Fruit fly (Drosophila melanogaster) whole organism, embryonic: ENCODE results near the gene CG34034.
A peak's percentile ranks its signal among the peaks of the same experiment; 100 is the strongest.

Experiments used
- Ada2b ChIP-seq: fragments of 200-800 bp; sonication (Bioruptor generic); IDR thresholded peaks from 2 replicates; pipeline ENCODE4 v1.3.6; 2022; ENCODE audit warnings: missing biosample characterization, missing genetic modification characterization
- Aef1 ChIP-seq: fragments of 200-800 bp; sonication (Bioruptor generic); IDR thresholded peaks from 3 replicates; pipeline ENCODE4 v1.3.6; 2022; ENCODE audit warnings: missing biosample characterization, missing genetic modification characterization
- Asciz ChIP-seq: fragments of 200-800 bp; sonication (Bioruptor generic); optimal IDR thresholded peaks from 2 replicates; lab custom pipeline; 2017; ENCODE audit warnings: missing biosample characterization, mild to moderate bottlenecking, missing genetic modification characterization, missing genetic modification reagents
- B-H1 ChIP-seq: fragments of 200-800 bp; sonication (Bioruptor generic); IDR thresholded peaks from 3 replicates; pipeline ENCODE4 v1.3.6; 2022; ENCODE audit warnings: missing biosample characterization, missing genetic modification characterization
- CG10565 ChIP-seq: fragments of 200-800 bp; sonication (Bioruptor generic); optimal IDR thresholded peaks from 3 replicates; lab custom pipeline; 2016; ENCODE audit warnings: missing biosample characterization, mild to moderate bottlenecking, missing genetic modification characterization
- CG11504 ChIP-seq: fragments of 200-800 bp; sonication (Bioruptor generic); optimal IDR thresholded peaks from 3 replicates; lab custom pipeline; 2019; ENCODE audit warnings: missing biosample characterization, mild to moderate bottlenecking, missing genetic modification characterization, moderate library complexity
- CG12155 ChIP-seq: fragments of 200-800 bp; sonication (Bioruptor generic); optimal IDR thresholded peaks from 3 replicates; lab custom pipeline; 2016; ENCODE audit warnings: missing biosample characterization, missing genetic modification characterization
- CG14050 ChIP-seq: fragments of 200-800 bp; sonication (Bioruptor generic); IDR thresholded peaks from 3 replicates; pipeline ENCODE4 v1.3.6; 2022; ENCODE audit warnings: missing biosample characterization, missing genetic modification characterization
- CG14667 ChIP-seq: fragments of 200-800 bp; sonication (Bioruptor generic); IDR thresholded peaks from 2 replicates; pipeline ENCODE4 v1.3.6; 2022; ENCODE audit warnings: missing biosample characterization, missing genetic modification characterization
- CG15011 ChIP-seq: fragments of 200-800 bp; sonication (Bioruptor generic); optimal IDR thresholded peaks from 3 replicates; lab custom pipeline; 2018; ENCODE audit warnings: missing biosample characterization, mild to moderate bottlenecking, missing genetic modification characterization
- CG15269 ChIP-seq: fragments of 200-800 bp; sonication (Bioruptor generic); optimal IDR thresholded peaks from 2 replicates; lab custom pipeline; 2018; ENCODE audit warnings: missing biosample characterization, mild to moderate bottlenecking, missing genetic modification characterization, moderate library complexity
- CG17912 ChIP-seq: fragments of 200-800 bp; sonication (Bioruptor generic); optimal IDR thresholded peaks from 2 replicates; lab custom pipeline; 2018; ENCODE audit warnings: missing biosample characterization, mild to moderate bottlenecking, missing genetic modification characterization
- CG1792 ChIP-seq: fragments of 200-800 bp; sonication (Bioruptor generic); optimal IDR thresholded peaks from 2 replicates; lab custom pipeline; 2016; ENCODE audit warnings: missing biosample characterization, missing genetic modification characterization
- CG34422 ChIP-seq: fragments of 200-800 bp; sonication (Bioruptor generic); IDR thresholded peaks from 3 replicates; pipeline ENCODE4 v1.3.6; 2022; ENCODE audit warnings: missing biosample characterization, missing genetic modification characterization
- CG3726 ChIP-seq: fragments of 200-800 bp; sonication (Bioruptor generic); IDR thresholded peaks from 3 replicates; pipeline ENCODE4, ENCODE4 v1.3.6; 2022; ENCODE audit warnings: missing biosample characterization, missing genetic modification characterization
- CG4328 ChIP-seq: fragments of 200-800 bp; sonication (Bioruptor generic); optimal IDR thresholded peaks from 3 replicates; lab custom pipeline; 2017; ENCODE audit warnings: missing biosample characterization, missing genetic modification reagents, missing genetic modification characterization
- CG4617 ChIP-seq: fragments of 200-800 bp; sonication (Bioruptor generic); optimal IDR thresholded peaks from 3 replicates; lab custom pipeline; 2016; ENCODE audit warnings: missing biosample characterization, missing genetic modification characterization, borderline replicate concordance
- CG7839 ChIP-seq: fragments of 200-800 bp; sonication (Bioruptor generic); optimal IDR thresholded peaks from 3 replicates; lab custom pipeline; 2018; ENCODE audit warnings: missing biosample characterization, mild to moderate bottlenecking, missing genetic modification characterization, moderate library complexity
- CG8765 ChIP-seq: fragments of 200-800 bp; sonication (Bioruptor generic); IDR thresholded peaks from 2 replicates; pipeline ENCODE4 v1.3.6; 2022; ENCODE audit warnings: missing biosample characterization, missing genetic modification characterization
- CG9609 ChIP-seq: fragments of 200-800 bp; sonication (Bioruptor generic); optimal IDR thresholded peaks from 3 replicates; lab custom pipeline; 2016; ENCODE audit warnings: missing biosample characterization, missing genetic modification characterization
- CG9817 ChIP-seq: fragments of 200-800 bp; sonication (Bioruptor generic); optimal IDR thresholded peaks from 2 replicates; lab custom pipeline; 2018; ENCODE audit warnings: missing biosample characterization, mild to moderate bottlenecking, missing genetic modification characterization, moderate library complexity
- Dad ChIP-seq: fragments of 200-800 bp; sonication (Bioruptor generic); optimal IDR thresholded peaks from 3 replicates; lab custom pipeline; 2016; ENCODE audit warnings: missing biosample characterization, missing genetic modification characterization
- ERR ChIP-seq: fragments of 200-800 bp; sonication (Bioruptor generic); optimal IDR thresholded peaks from 2 replicates; lab custom pipeline; 2016; ENCODE audit warnings: missing biosample characterization, missing genetic modification characterization
- Eip74EF ChIP-seq, 2 experiments: fragments of 200-800 bp in 1 of 2; fragments of >200 bp in 1 of 2; sonication (Bioruptor generic) in 1 of 2; optimal IDR thresholded peaks; 2 replicates each; lab custom pipeline; 2017 to 2019; ENCODE audit warnings: missing biosample characterization in 2 of 2, missing genetic modification characterization in 2 of 2, mild to moderate bottlenecking in 1 of 2, moderate library complexity in 1 of 2
- Hmx ChIP-seq: fragments of 200-800 bp; sonication (Bioruptor generic); optimal IDR thresholded peaks from 2 replicates; lab custom pipeline; 2016; ENCODE audit warnings: missing biosample characterization, missing genetic modification characterization
- MBD-R2 ChIP-seq: fragments of 200-800 bp; sonication (Bioruptor generic); IDR thresholded peaks from 2 replicates; pipeline ENCODE4 v1.3.6; 2022; ENCODE audit warnings: missing biosample characterization, missing genetic modification characterization
- Myb ChIP-seq: fragments of 200-800 bp; sonication (Bioruptor generic); optimal IDR thresholded peaks from 2 replicates; lab custom pipeline; 2016; ENCODE audit warnings: missing biosample characterization, missing genetic modification characterization
- NC2α ChIP-seq: fragments of 200-800 bp; sonication (Bioruptor generic); optimal IDR thresholded peaks from 2 replicates; lab custom pipeline; 2016; ENCODE audit warnings: missing biosample characterization, missing genetic modification characterization
- Neu2 ChIP-seq: fragments of 200-800 bp; sonication (Bioruptor generic); optimal IDR thresholded peaks from 3 replicates; lab custom pipeline; 2016; ENCODE audit warnings: missing biosample characterization, missing genetic modification characterization, borderline replicate concordance
- Nf-YB ChIP-seq: fragments of 200-800 bp; sonication (Bioruptor generic); optimal IDR thresholded peaks from 3 replicates; lab custom pipeline; 2019; ENCODE audit warnings: missing biosample characterization, mild to moderate bottlenecking, missing genetic modification characterization, moderate library complexity
- TFAM ChIP-seq: fragments of 200-800 bp; sonication (Bioruptor generic); optimal IDR thresholded peaks from 2 replicates; lab custom pipeline; 2017; ENCODE audit warnings: missing biosample characterization, missing genetic modification characterization, inconsistent platforms
- br ChIP-seq: fragments of >200 bp; optimal IDR thresholded peaks from 2 replicates; lab custom pipeline; 2017
- cas ChIP-seq: fragments of 200-800 bp; sonication (Bioruptor generic); IDR thresholded peaks from 2 replicates; pipeline ENCODE4 v1.3.6; 2022; ENCODE audit warnings: missing biosample characterization, missing genetic modification characterization
- corto ChIP-seq: fragments of 200-800 bp; sonication (Bioruptor generic); optimal IDR thresholded peaks from 2 replicates; lab custom pipeline; 2016; ENCODE audit warnings: missing biosample characterization, mild to moderate bottlenecking, missing genetic modification characterization, moderate library complexity
- eve ChIP-seq, 2 experiments: fragments of >200 bp; optimal IDR thresholded peaks; 2 replicates each; lab custom pipeline; 2017; ENCODE audit warnings: missing biosample characterization in 2 of 2, missing genetic modification characterization in 2 of 2
- fd102C ChIP-seq: fragments of 200-800 bp; sonication (Bioruptor generic); optimal IDR thresholded peaks from 2 replicates; lab custom pipeline; 2018; ENCODE audit warnings: missing biosample characterization, mild to moderate bottlenecking, missing genetic modification characterization, moderate library complexity
- ham ChIP-seq: fragments of 200-800 bp; sonication (Bioruptor generic); IDR thresholded peaks from 2 replicates; pipeline ENCODE4 v1.3.6; 2022; ENCODE audit warnings: missing biosample characterization, missing genetic modification characterization
- her ChIP-seq: fragments of 200-800 bp; sonication (Bioruptor generic); optimal IDR thresholded peaks from 2 replicates; lab custom pipeline; 2016; ENCODE audit warnings: missing biosample characterization, missing genetic modification characterization
- kah ChIP-seq: fragments of 200-800 bp; sonication (Bioruptor generic); optimal IDR thresholded peaks from 2 replicates; lab custom pipeline; 2018; ENCODE audit warnings: missing biosample characterization, mild to moderate bottlenecking, missing genetic modification characterization
- lmd ChIP-seq: fragments of 200-800 bp; sonication (Bioruptor generic); IDR thresholded peaks from 2 replicates; pipeline ENCODE4 v1.3.6; 2022; ENCODE audit warnings: missing biosample characterization, missing genetic modification characterization
- oc ChIP-seq: fragments of 200-800 bp; sonication (Bioruptor generic); optimal IDR thresholded peaks from 2 replicates; lab custom pipeline; 2018; ENCODE audit warnings: missing biosample characterization, mild to moderate bottlenecking, missing genetic modification characterization, moderate library complexity
- phol ChIP-seq: fragments of 200-800 bp; sonication (Bioruptor generic); optimal IDR thresholded peaks from 3 replicates; lab custom pipeline; 2018; ENCODE audit warnings: missing biosample characterization, mild to moderate bottlenecking, missing genetic modification characterization, moderate library complexity
- pum ChIP-seq: fragments of 200-800 bp; sonication (Bioruptor generic); optimal IDR thresholded peaks from 2 replicates; lab custom pipeline; 2016; ENCODE audit warnings: missing biosample characterization, missing genetic modification characterization
- row ChIP-seq: fragments of 200-800 bp; sonication (Bioruptor generic); IDR thresholded peaks from 3 replicates; pipeline ENCODE4 v1.3.6; 2022; ENCODE audit warnings: missing biosample characterization, missing genetic modification characterization
- sd ChIP-seq: fragments of 200-800 bp; sonication (Bioruptor generic); optimal IDR thresholded peaks from 3 replicates; lab custom pipeline; 2018; ENCODE audit warnings: missing biosample characterization, mild to moderate bottlenecking, missing genetic modification characterization, moderate library complexity
- seq ChIP-seq: fragments of 200-800 bp; sonication (Bioruptor generic); IDR thresholded peaks from 2 replicates; pipeline ENCODE4 v1.3.6; 2022; ENCODE audit warnings: missing biosample characterization, missing genetic modification characterization
- sisA ChIP-seq: fragments of 200-800 bp; sonication (Bioruptor generic); IDR thresholded peaks from 2 replicates; pipeline ENCODE4 v1.3.6; 2022; ENCODE audit warnings: missing biosample characterization, missing genetic modification characterization
- ssp ChIP-seq: fragments of 200-800 bp; sonication (Bioruptor generic); IDR thresholded peaks from 2 replicates; pipeline ENCODE4 v1.3.6; 2022; ENCODE audit warnings: missing biosample characterization, missing genetic modification characterization
- stc ChIP-seq: fragments of 200-800 bp; sonication (Bioruptor generic); IDR thresholded peaks from 2 replicates; pipeline ENCODE4 v1.3.6; 2022; ENCODE audit warnings: missing biosample characterization, missing genetic modification characterization
- twi ChIP-seq: fragments of 200-800 bp; optimal IDR thresholded peaks from 2 replicates; lab custom pipeline; 2019; ENCODE audit warnings: missing biosample characterization, mild to moderate bottlenecking, missing genetic modification characterization, moderate library complexity
- unc-4 ChIP-seq: fragments of 200-800 bp; sonication (Bioruptor generic); IDR thresholded peaks from 2 replicates; pipeline ENCODE4 v1.3.6; 2022; ENCODE audit warnings: missing biosample characterization, missing genetic modification characterization; ENCODE audit not compliant: partially characterized antibody
- vfl ChIP-seq: fragments of 200-800 bp; sonication (Bioruptor generic); optimal IDR thresholded peaks from 2 replicates; lab custom pipeline; 2016; ENCODE audit warnings: missing biosample characterization, missing genetic modification characterization

CG34034 gene

DNA sequence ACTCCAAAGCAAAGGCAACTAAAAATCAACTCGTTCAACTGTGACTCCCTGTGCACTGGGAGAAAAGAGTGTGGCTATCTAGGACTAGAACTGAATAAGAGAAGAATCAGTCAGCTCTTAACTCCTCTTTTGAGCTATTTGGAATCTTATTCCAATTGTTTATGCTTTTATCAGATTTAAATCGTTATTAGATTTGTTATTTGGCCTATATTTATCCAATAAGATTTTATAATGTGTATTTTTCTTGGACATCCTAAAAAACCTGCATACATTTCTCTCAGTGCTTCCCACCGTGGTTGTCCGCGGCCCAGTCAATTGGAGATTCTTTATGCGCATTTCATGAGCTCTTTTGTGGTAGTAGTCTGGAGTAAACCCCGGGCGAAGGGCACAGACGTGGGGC, 42.5 kb upstream of the CG34034 start (continued):
- peak; percentile 51 for TF ChIP-seq CG12155
- TF ChIP-seq unc-4 (GFP tag; lab: Robert Waterston, UW), result no peak
- TF ChIP-seq MBD-R2 (GFP tag; lab: Robert Waterston, UW), result peak; percentile 24; the same call in 1 of the 2 replicates
- peak; percentile 71 for TF ChIP-seq B-H1 (GFP tag; lab: Robert Waterston, UW)
- no peak for TF ChIP-seq kah (GFP tag; lab: Kevin White, UChicago)
- no peak for TF ChIP-seq ham (GFP tag; lab: Robert Waterston, UW)
- TF ChIP-seq corto (GFP tag; lab: Kevin White, UChicago), result peak; percentile 70
- no peak for TF ChIP-seq oc (tag; lab: Kevin White, UChicago)
- TF ChIP-seq lmd (GFP tag; lab: Robert Waterston, UW), result peak; percentile 76
- peak; percentile 51 for TF ChIP-seq pum (GFP tag; lab: Kevin White, UChicago)
- TF ChIP-seq Neu2 (GFP tag; lab: Kevin White, UChicago), result no peak
- TF ChIP-seq CG7839 (tag; lab: Kevin White, UChicago), result peak; percentile 79
- TF ChIP-seq CG15011, result peak; percentile 18
- TF ChIP-seq CG4617 (GFP tag; lab: Kevin White, UChicago), result no peak
- TF ChIP-seq sd, result no peak
- no peak for TF ChIP-seq TFAM (GFP tag; lab: Kevin White, UChicago)
- TF ChIP-seq sisA, result peak; percentile 70
- TF ChIP-seq CG17912, result no peak
- TF ChIP-seq twi, result peak; percentile 39
- TF ChIP-seq Eip74EF (GFP tag; optimal IDR thresholded peaks at IDR 0.05; lab: Kevin White, UChicago), result peak in 1 of 2 experiments; percentile 28
- TF ChIP-seq br, result no peak
- peak; percentile 74 for TF ChIP-seq seq (GFP tag; lab: Robert Waterston, UW)
- TF ChIP-seq CG10565 (GFP tag; lab: Kevin White, UChicago), result no peak
- TF ChIP-seq Myb, result no peak
- no peak for TF ChIP-seq Asciz (GFP tag; lab: Kevin White, UChicago)
- peak; percentile 83 for TF ChIP-seq row (GFP tag; lab: Robert Waterston, UW)
- peak; percentile 1 for TF ChIP-seq ERR (GFP tag; lab: Kevin White, UChicago)
- TF ChIP-seq CG8765 (GFP tag; lab: Robert Waterston, UW), result no peak
- peak; percentile 82 for TF ChIP-seq CG15269 (tag; lab: Kevin White, UChicago)
- peak; percentile 77 for TF ChIP-seq Ada2b (GFP tag; lab: Robert Waterston, UW)
- TF ChIP-seq stc, result no peak
- TF ChIP-seq eve (GFP tag; optimal IDR thresholded peaks at IDR 0.05; lab: Kevin White, UChicago), result no peak
- TF ChIP-seq phol, result peak; percentile 74
- peak; percentile 53 for TF ChIP-seq ssp (GFP tag; lab: Robert Waterston, UW)
- TF ChIP-seq CG4328 (GFP tag; lab: Kevin White, UChicago), result peak; percentile 10
- TF ChIP-seq Dad (GFP tag; lab: Kevin White, UChicago), result peak; percentile 49
- peak; percentile 36 for TF ChIP-seq Nf-YB (GFP tag; lab: Kevin White, UChicago)
- no peak for TF ChIP-seq NC2α (GFP tag; lab: Kevin White, UChicago)
- TF ChIP-seq CG3726 (GFP tag; lab: Robert Waterston, UW), result no peak
- TF ChIP-seq cas (GFP tag; lab: Robert Waterston, UW), result no peak
- peak; percentile 71; the same call in 1 of the 3 replicates for TF ChIP-seq CG34422 (GFP tag; lab: Robert Waterston, UW)
- peak; percentile 20 for TF ChIP-seq CG1792 (GFP tag; lab: Kevin White, UChicago)
- TF ChIP-seq CG11504, result peak; percentile 78
- TF ChIP-seq Hmx (GFP tag; lab: Kevin White, UChicago), result no peak
- TF ChIP-seq CG14050 (GFP tag; lab: Robert Waterston, UW), result no peak; the same call in 2 of the 3 replicates
- TF ChIP-seq CG9609, result no peak
- peak; percentile 3 for TF ChIP-seq her (GFP tag; lab: Kevin White, UChicago)
- no peak for TF ChIP-seq vfl (GFP tag; lab: Kevin White, UChicago)
- TF ChIP-seq CG14667 (GFP tag; lab: Robert Waterston, UW), result peak; percentile 59; the same call in 1 of the 2 replicates
- TF ChIP-seq CG9817, result peak; percentile 45
- TF ChIP-seq Aef1, result peak; percentile 74
- no peak for TF ChIP-seq fd102C
